Fruit fly (Drosophila melanogaster): ENCODE results near the gene CG6813.
A peak's percentile ranks its signal among the peaks of the same experiment; 100 is the strongest.

CG6813 gene

DNA sequence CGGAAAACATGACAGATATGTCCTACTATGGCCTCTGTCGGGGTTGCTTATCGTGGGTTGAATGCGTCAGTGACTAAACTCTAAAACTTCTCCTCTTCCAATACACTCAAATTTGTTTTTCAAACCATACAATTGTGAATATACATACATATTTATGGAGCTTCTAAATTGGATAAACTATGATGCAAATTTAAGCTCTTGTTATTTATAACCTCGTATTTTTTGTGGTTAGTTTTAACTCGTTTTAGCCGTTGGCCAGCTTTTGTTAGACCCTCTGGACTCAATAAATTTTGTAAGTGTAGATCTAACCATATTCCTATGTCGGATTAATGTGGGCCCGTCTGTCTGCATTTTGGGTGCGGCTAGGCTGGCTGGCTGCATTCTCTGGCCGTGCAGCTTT lies 9.1 kb downstream of the CG6813 start (continued):
- TF ChIP-seq luna (GFP tag; optimal IDR thresholded peaks at IDR 0.05), result no peak
- TF ChIP-seq Tbp (GFP tag; optimal IDR thresholded peaks at IDR 0.05), result no peak
- no peak for TF ChIP-seq fd3F (GFP tag; optimal IDR thresholded peaks at IDR 0.05)
- TF ChIP-seq crc (GFP tag; optimal IDR thresholded peaks at IDR 0.05), result no peak
- TF ChIP-seq gt (GFP tag; IDR thresholded peaks at IDR 0.05), result no peak
- peak; percentile 42 for TF ChIP-seq CG1529 (GFP tag; optimal IDR thresholded peaks at IDR 0.05)
- TF ChIP-seq Atf3 (GFP tag; optimal IDR thresholded peaks at IDR 0.05), result no peak
- TF ChIP-seq CG1832 (GFP tag; optimal IDR thresholded peaks at IDR 0.05), result no peak
- peak; percentile 48 for TF ChIP-seq trem (tag; optimal IDR thresholded peaks at IDR 0.05)
- no peak for TF ChIP-seq HLH54F (GFP tag; optimal IDR thresholded peaks at IDR 0.05)
- no peak for TF ChIP-seq CG43689 (GFP tag; IDR thresholded peaks at IDR 0.05)
- TF ChIP-seq Side (GFP tag; optimal IDR thresholded peaks at IDR 0.05), result no peak
- TF ChIP-seq al (GFP tag; IDR thresholded peaks at IDR 0.05), result no peak
- no peak for TF ChIP-seq CG11696 (GFP tag; IDR thresholded peaks at IDR 0.05)
- TF ChIP-seq CG13894 (tag; optimal IDR thresholded peaks at IDR 0.05), result no peak
- no peak for TF ChIP-seq Ravus (GFP tag; IDR thresholded peaks at IDR 0.05)
- no peak for TF ChIP-seq CG14014 (GFP tag; IDR thresholded peaks at IDR 0.05)
- TF ChIP-seq CG10431 (GFP tag; optimal IDR thresholded peaks at IDR 0.05), result peak; percentile 26
- no peak for TF ChIP-seq jigr1 (GFP tag; IDR thresholded peaks at IDR 0.05)
- TF ChIP-seq chif (GFP tag; optimal IDR thresholded peaks at IDR 0.05), result peak; percentile 3 to 46
- TF ChIP-seq Pdp1 (GFP tag; optimal IDR thresholded peaks at IDR 0.05), result peak in 1 of 2 experiments; percentile 12
- TF ChIP-seq pros (GFP tag; optimal IDR thresholded peaks at IDR 0.05), result no peak
- TF ChIP-seq crol (GFP tag; IDR thresholded peaks at IDR 0.05), result no peak
- TF ChIP-seq wdn (GFP tag; IDR thresholded peaks at IDR 0.05), result no peak
- no peak for TF ChIP-seq kah (GFP tag; optimal IDR thresholded peaks at IDR 0.05)
- TF ChIP-seq gsb-n (tag; optimal IDR thresholded peaks at IDR 0.05), result peak; percentile 70
- no peak for TF ChIP-seq CG4854 (GFP tag; optimal IDR thresholded peaks at IDR 0.05)
- TF ChIP-seq CG5245 (GFP tag; optimal IDR thresholded peaks at IDR 0.05), result peak; percentile 16
- TF ChIP-seq Ets65A (GFP tag), result no peak
- no peak for TF ChIP-seq tll (GFP tag; optimal IDR thresholded peaks at IDR 0.05)
- TF ChIP-seq schlank (tag; optimal IDR thresholded peaks at IDR 0.05), result no peak
- no peak for TF ChIP-seq da (GFP tag; optimal IDR thresholded peaks at IDR 0.05)
- TF ChIP-seq CG16815 (GFP tag; optimal IDR thresholded peaks at IDR 0.05), result peak; percentile 48
- TF ChIP-seq CG13296 (GFP tag; optimal IDR thresholded peaks at IDR 0.05), result no peak
- TF ChIP-seq CG8388 (GFP tag; optimal IDR thresholded peaks at IDR 0.05), result peak; percentile 55
- TF ChIP-seq Bteb2 (GFP tag; optimal IDR thresholded peaks at IDR 0.05), result no peak
- TF ChIP-seq CG18011 (GFP tag; optimal IDR thresholded peaks at IDR 0.05), result no peak
- TF ChIP-seq Atf-2 (GFP tag; optimal IDR thresholded peaks at IDR 0.05), result peak; percentile 26
- no peak for TF ChIP-seq dpn (GFP tag; optimal IDR thresholded peaks at IDR 0.05)
- peak; percentile 30 for TF ChIP-seq Xbp1 (GFP tag; optimal IDR thresholded peaks at IDR 0.05)
- TF ChIP-seq CG9797 (GFP tag; optimal IDR thresholded peaks at IDR 0.05), result no peak
- no peak for TF ChIP-seq Fer1 (GFP tag; optimal IDR thresholded peaks at IDR 0.05)
- no peak for TF ChIP-seq mld (GFP tag; IDR thresholded peaks at IDR 0.05; ENCODE audit: partially characterized antibody)
- no peak for TF ChIP-seq CG14667 (GFP tag; IDR thresholded peaks at IDR 0.05)
- no peak for TF ChIP-seq amos (GFP tag; IDR thresholded peaks at IDR 0.05; ENCODE audit: partially characterized antibody)
- TF ChIP-seq CG9609 (GFP tag; optimal IDR thresholded peaks at IDR 0.05), result no peak
- TF ChIP-seq CG4730 (GFP tag; IDR thresholded peaks at IDR 0.05), result no peak
- peak; percentile 24 for TF ChIP-seq twi (tag; optimal IDR thresholded peaks at IDR 0.05)
- TF ChIP-seq ranshi (GFP tag; IDR thresholded peaks at IDR 0.05), result no peak
- no peak for TF ChIP-seq so (GFP tag; IDR thresholded peaks at IDR 0.05)
- TF ChIP-seq Ptx1 (GFP tag; IDR thresholded peaks at IDR 0.05), result 0 out of 2 replicates have a peak, but pooled peaks have one; percentile 21
- TF ChIP-seq CG17568 (GFP tag; optimal IDR thresholded peaks at IDR 0.05), result peak; percentile 10

Measured in whole organism, embryonic.